Fruit fly (Drosophila melanogaster) whole organism, prepupa: ENCODE results near the gene CG18746.

ENCODE experiments used
- CG10669 ChIP-seq: fragments of 200-800 bp; sonication (Bioruptor generic); optimal IDR thresholded peaks from 3 replicates; lab custom pipeline; 2018; ENCODE audit warnings: missing biosample characterization, mild to moderate bottlenecking, missing genetic modification characterization, moderate library complexity
- CG15336 ChIP-seq: fragments of 200-800 bp; sonication (Bioruptor generic); IDR thresholded peaks from 2 replicates; pipeline ENCODE4 v1.3.6; 2022; ENCODE audit warnings: missing biosample characterization, missing genetic modification characterization
- CG1621 ChIP-seq: fragments of 200-800 bp; sonication (Bioruptor generic); optimal IDR thresholded peaks from 3 replicates; lab custom pipeline; 2018; ENCODE audit warnings: missing biosample characterization, mild to moderate bottlenecking, missing genetic modification characterization
- CG16779 ChIP-seq: fragments of 200-800 bp; sonication (Bioruptor generic); optimal IDR thresholded peaks from 3 replicates; lab custom pipeline; 2017; ENCODE audit warnings: missing biosample characterization, mild to moderate bottlenecking, missing genetic modification characterization
- CG3032 ChIP-seq: fragments of 200-800 bp; optimal IDR thresholded peaks from 2 replicates; lab custom pipeline; 2019; ENCODE audit warnings: missing biosample characterization, mild to moderate bottlenecking, missing genetic modification characterization, moderate library complexity
- CG31627 ChIP-seq: fragments of 200-800 bp; sonication (Bioruptor generic); optimal IDR thresholded peaks from 3 replicates; lab custom pipeline; 2016; ENCODE audit warnings: missing biosample characterization, missing genetic modification characterization
- CG32006 ChIP-seq: fragments of 200-800 bp; sonication (Bioruptor generic); optimal IDR thresholded peaks from 3 replicates; lab custom pipeline; 2017; ENCODE audit warnings: missing biosample characterization, mild to moderate bottlenecking, missing genetic modification characterization
- CG34406 ChIP-seq: fragments of 200-800 bp; sonication (Bioruptor generic); optimal IDR thresholded peaks from 3 replicates; lab custom pipeline; 2016; ENCODE audit warnings: missing biosample characterization, missing genetic modification characterization
- CG6163 ChIP-seq: fragments of 200-800 bp; sonication (Bioruptor generic); IDR thresholded peaks from 3 replicates; pipeline ENCODE4 v1.3.6; 2022; ENCODE audit warnings: missing biosample characterization, missing genetic modification characterization
- CG6808 ChIP-seq: fragments of 200-800 bp; sonication (Bioruptor generic); optimal IDR thresholded peaks from 3 replicates; lab custom pipeline; 2017; ENCODE audit warnings: missing biosample characterization, missing genetic modification characterization, mild to moderate bottlenecking, moderate library complexity, missing genetic modification reagents
- CG6854 ChIP-seq: fragments of 200-800 bp; sonication (Bioruptor generic); optimal IDR thresholded peaks from 2 replicates; lab custom pipeline; 2017; ENCODE audit warnings: missing biosample characterization, mild to moderate bottlenecking, missing genetic modification characterization
- CG7368 ChIP-seq: fragments of 200-800 bp; sonication (Bioruptor generic); optimal IDR thresholded peaks from 3 replicates; lab custom pipeline; 2016; ENCODE audit warnings: missing biosample characterization, missing genetic modification characterization
- CG8119 ChIP-seq: fragments of 200-800 bp; sonication (Bioruptor generic); IDR thresholded peaks from 3 replicates; pipeline ENCODE4 v1.3.6; 2022; ENCODE audit warnings: missing biosample characterization, missing genetic modification characterization
- CG8632 ChIP-seq: fragments of 200-800 bp; sonication (Bioruptor generic); optimal IDR thresholded peaks from 3 replicates; lab custom pipeline; 2016; ENCODE audit warnings: missing biosample characterization, missing genetic modification characterization
- Eip78C ChIP-seq: fragments of 200-800 bp; sonication (Bioruptor generic); peaks from one replicate; lab custom pipeline; 2016; ENCODE audit warnings: missing biosample characterization, missing genetic modification characterization
- Ets96B ChIP-seq: fragments of 200-800 bp; optimal IDR thresholded peaks from 2 replicates; lab custom pipeline; 2019; ENCODE audit warnings: missing biosample characterization, mild to moderate bottlenecking, missing genetic modification characterization, moderate library complexity
- Gug ChIP-seq: fragments of 200-800 bp; sonication (Bioruptor generic); IDR thresholded peaks from 2 replicates; pipeline ENCODE4 v1.3.6; 2022; ENCODE audit warnings: missing biosample characterization, missing genetic modification characterization
- Hr38 ChIP-seq: sonication (Bioruptor generic); optimal IDR thresholded peaks from 2 replicates; lab custom pipeline; 2016; ENCODE audit warnings: missing biosample characterization, missing genetic modification characterization
- Hr4 ChIP-seq: fragments of 200-800 bp; sonication (Bioruptor generic); optimal IDR thresholded peaks from 3 replicates; lab custom pipeline; 2016; ENCODE audit warnings: missing biosample characterization, missing genetic modification characterization
- Met ChIP-seq: fragments of 200-800 bp; sonication (Bioruptor generic); optimal IDR thresholded peaks from 3 replicates; lab custom pipeline; 2016; ENCODE audit warnings: missing biosample characterization, missing genetic modification characterization
- OdsH ChIP-seq: fragments of 200-800 bp; sonication (Bioruptor generic); optimal IDR thresholded peaks from 3 replicates; lab custom pipeline; 2016; ENCODE audit warnings: missing biosample characterization, missing genetic modification characterization
- Sox102F ChIP-seq: fragments of 200-800 bp; sonication (Bioruptor generic); optimal IDR thresholded peaks from 2 replicates; lab custom pipeline; 2016; ENCODE audit warnings: missing biosample characterization, mild to moderate bottlenecking, missing genetic modification characterization
- achi ChIP-seq: fragments of 200-800 bp; sonication (Bioruptor generic); optimal IDR thresholded peaks from 3 replicates; lab custom pipeline; 2016; ENCODE audit warnings: missing biosample characterization, missing genetic modification characterization
- cyc ChIP-seq: fragments of 200-800 bp; sonication (Bioruptor generic); optimal IDR thresholded peaks from 3 replicates; lab custom pipeline; 2016; ENCODE audit warnings: missing biosample characterization, missing genetic modification characterization
- dac ChIP-seq: fragments of 200-800 bp; sonication (Bioruptor generic); optimal IDR thresholded peaks from 2 replicates; lab custom pipeline; 2017; ENCODE audit warnings: missing biosample characterization, mild to moderate bottlenecking, missing genetic modification characterization
- dsx ChIP-seq: fragments of 200-800 bp; optimal IDR thresholded peaks from 3 replicates; lab custom pipeline; 2019; ENCODE audit warnings: missing biosample characterization, mild to moderate bottlenecking, missing genetic modification characterization, moderate library complexity; ENCODE audit not compliant: poor library complexity, severe bottlenecking
- eg ChIP-seq: fragments of 200-800 bp; sonication (Bioruptor generic); IDR thresholded peaks from 3 replicates; pipeline ENCODE4 v1.3.6; 2022; ENCODE audit warnings: missing biosample characterization, missing genetic modification characterization
- esn ChIP-seq: fragments of 200-800 bp; sonication (Bioruptor generic); optimal IDR thresholded peaks from 2 replicates; lab custom pipeline; 2016; ENCODE audit warnings: missing biosample characterization, mild to moderate bottlenecking, missing genetic modification characterization, moderate library complexity
- lz ChIP-seq: fragments of 200-800 bp; sonication (Bioruptor generic); optimal IDR thresholded peaks from 3 replicates; lab custom pipeline; 2016; ENCODE audit warnings: missing biosample characterization, missing genetic modification characterization
- ss ChIP-seq, 2 experiments: fragments of 200-800 bp; sonication (Bioruptor generic); optimal IDR thresholded peaks; 2 replicates in 1 of 2; 3 replicates in 1 of 2; lab custom pipeline; 2017 to 2018; ENCODE audit warnings: mild to moderate bottlenecking in 2 of 2, missing biosample characterization in 2 of 2, missing genetic modification characterization in 2 of 2, moderate library complexity in 1 of 2
- svp ChIP-seq: fragments of 200-800 bp; sonication (Bioruptor generic); peaks from one replicate; lab custom pipeline; 2016; ENCODE audit warnings: missing biosample characterization, missing genetic modification characterization
- topi ChIP-seq: fragments of 200-800 bp; sonication (Bioruptor generic); optimal IDR thresholded peaks from 3 replicates; lab custom pipeline; 2016; ENCODE audit warnings: missing biosample characterization, missing genetic modification characterization
- vri ChIP-seq: fragments of 200-800 bp; sonication (Bioruptor generic); optimal IDR thresholded peaks from 3 replicates; lab custom pipeline; 2016; ENCODE audit warnings: missing biosample characterization, mild to moderate bottlenecking, missing genetic modification characterization

CG18746 gene

DNA sequence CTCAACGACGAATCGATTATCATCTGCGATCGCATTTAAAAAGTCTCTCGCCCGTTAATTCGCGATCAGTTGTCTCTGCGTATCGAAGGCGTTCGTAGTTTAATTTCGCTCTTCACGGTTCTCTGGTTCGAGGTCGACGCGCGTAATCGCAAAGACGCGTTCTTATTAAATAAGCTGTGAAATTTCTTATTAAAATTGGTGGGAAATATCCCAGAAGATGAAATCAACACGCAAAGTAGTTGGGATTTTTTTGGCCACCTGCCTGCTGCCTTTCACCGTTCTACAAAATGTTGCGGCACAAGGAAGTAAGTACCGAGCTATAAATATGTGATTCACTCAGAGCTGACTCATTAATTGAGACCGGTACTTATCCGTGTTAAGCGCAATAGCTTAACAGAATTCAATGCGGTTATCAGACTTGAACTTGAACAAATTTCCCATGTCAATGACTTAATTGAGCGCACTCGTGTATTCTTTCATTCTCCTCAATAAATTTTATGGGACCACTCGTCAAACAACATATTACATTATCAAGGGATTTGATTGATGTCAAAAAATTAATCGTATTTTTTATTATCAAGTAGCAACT, 28.9 kb downstream of the CG18746 start:
- no peak for TF ChIP-seq CG8119 (GFP tag; lab: Robert Waterston, UW)
- no peak for TF ChIP-seq CG6854
- TF ChIP-seq Hr38 (GFP tag; lab: Kevin White, UChicago): no peak
- TF ChIP-seq CG8632 (GFP tag; lab: Kevin White, UChicago): no peak
- no peak for TF ChIP-seq CG3032
- no peak for TF ChIP-seq OdsH
- no peak for TF ChIP-seq CG7368 (GFP tag; lab: Kevin White, UChicago)
- TF ChIP-seq CG34406: no peak
- TF ChIP-seq svp (GFP tag; lab: Kevin White, UChicago): peak; percentile 95
- peak; percentile 45 for TF ChIP-seq Eip78C (GFP tag; lab: Kevin White, UChicago)
- peak; percentile 12 for TF ChIP-seq vri (GFP tag; lab: Kevin White, UChicago)
- TF ChIP-seq dsx (GFP tag; lab: Kevin White, UChicago): no peak
- TF ChIP-seq dac (GFP tag; lab: Kevin White, UChicago): no peak
- TF ChIP-seq, all 60 proteins: peak for 3

DNA sequence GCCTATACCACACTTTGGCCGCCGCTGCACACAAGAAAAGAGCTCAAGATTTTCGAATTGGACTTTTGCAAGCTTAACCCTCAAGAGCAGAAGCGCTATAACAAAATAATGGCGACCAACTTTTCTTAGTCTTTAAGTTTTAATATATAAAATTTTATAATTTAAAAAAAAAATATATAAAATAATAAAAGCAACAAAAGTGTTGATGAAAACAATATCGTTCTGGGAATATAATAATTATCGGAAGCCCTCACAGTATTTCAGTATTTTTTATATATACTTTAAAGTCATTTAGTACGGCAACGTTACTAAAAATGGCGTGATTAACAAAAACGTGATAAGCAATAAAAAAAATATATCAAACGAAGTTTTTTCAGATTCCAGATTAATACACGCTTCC, 30.5 kb downstream of the CG18746 start, which contains the start of gene Sp7:
TSS of gene Sp7 (plus strand) at position 301 of the 400 bp plus-strand sequence.
- no peak for TF ChIP-seq ss (GFP tag; optimal IDR thresholded peaks at IDR 0.05; lab: Kevin White, UChicago)
- TF ChIP-seq topi (GFP tag; lab: Kevin White, UChicago): no peak
- TF ChIP-seq CG7368 (GFP tag; lab: Kevin White, UChicago): no peak
- no peak for TF ChIP-seq Eip78C (GFP tag; lab: Kevin White, UChicago)

DNA sequence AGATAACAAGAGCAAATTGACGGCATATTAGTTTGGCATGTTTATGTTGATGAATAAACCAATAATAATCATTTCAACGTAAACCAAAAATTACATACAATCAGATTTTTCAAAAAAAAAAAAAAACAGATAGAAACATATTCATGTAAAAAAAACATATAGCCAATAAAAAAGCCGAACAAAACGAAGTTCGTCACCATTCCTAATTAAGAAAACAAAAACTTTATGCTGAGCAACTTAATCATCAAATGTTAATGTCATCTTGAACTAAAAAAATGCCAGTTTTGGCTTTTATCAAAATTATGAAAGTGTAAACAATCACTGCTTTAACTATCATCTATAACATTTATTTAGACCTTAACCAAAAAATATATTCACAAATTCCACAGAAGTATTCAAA, 32.2 kb downstream of the CG18746 start, which contains the start of gene CG10919:
TSS of gene CG10919 (plus strand) at position 301 of the 400 bp plus-strand sequence.
- no peak for TF ChIP-seq Gug (GFP tag; lab: Robert Waterston, UW)
- no peak for TF ChIP-seq Met (GFP tag; lab: Kevin White, UChicago)
- no peak for TF ChIP-seq CG16779 (tag; lab: Kevin White, UChicago)
- no peak for TF ChIP-seq vri (GFP tag; lab: Kevin White, UChicago)
- TF ChIP-seq Sox102F (GFP tag; lab: Kevin White, UChicago): no peak
- no peak for TF ChIP-seq CG15336 (GFP tag; lab: Robert Waterston, UW)
- TF ChIP-seq cyc (GFP tag; lab: Kevin White, UChicago): no peak
- no peak for TF ChIP-seq dac (GFP tag; lab: Kevin White, UChicago)
- TF ChIP-seq dsx (GFP tag; lab: Kevin White, UChicago): no peak
- no peak for TF ChIP-seq CG3032
- TF ChIP-seq CG7368 (GFP tag; lab: Kevin White, UChicago): no peak
- no peak for TF ChIP-seq topi (GFP tag; lab: Kevin White, UChicago)

DNA sequence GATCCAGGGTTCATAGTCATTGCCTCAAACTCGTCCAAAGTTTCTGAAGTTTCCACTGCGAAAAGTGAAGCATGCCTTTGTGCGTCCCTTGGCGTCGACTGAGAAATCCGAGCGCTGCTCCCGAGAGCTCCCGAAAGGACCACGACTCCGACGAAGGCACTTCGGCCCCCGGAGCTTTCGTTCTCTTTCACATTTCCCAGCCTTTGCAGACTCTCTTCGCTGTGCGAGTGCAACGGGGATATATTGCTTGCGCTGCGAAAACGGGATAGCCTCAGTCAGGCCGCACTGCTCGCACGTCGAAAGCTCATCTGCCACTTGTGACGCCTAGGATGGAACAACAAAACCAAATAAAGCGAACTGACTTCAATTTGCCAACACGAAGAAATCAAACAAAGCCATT, 36.5 kb downstream of the CG18746 start:
- TF ChIP-seq CG31627 (GFP tag; lab: Kevin White, UChicago) (no peak), Gug (GFP tag; lab: Robert Waterston, UW) (no peak), Eip78C (GFP tag; lab: Kevin White, UChicago) (no peak), CG32006 (GFP tag; lab: Kevin White, UChicago) (peak; percentile 36), CG8119 (GFP tag; lab: Robert Waterston, UW) (0 out of 3 replicates have a peak, but pooled peaks have one; percentile 17), Sox102F (GFP tag; lab: Kevin White, UChicago) (no peak), CG10669 (peak; percentile 13), CG3032 (peak; percentile 37), CG15336 (GFP tag; lab: Robert Waterston, UW) (0 out of 2 replicates have a peak, but pooled peaks have one; percentile 8), CG1621 (tag; lab: Kevin White, UChicago) (peak; percentile 16), eg (GFP tag; lab: Robert Waterston, UW) (peak; percentile 48; the same call in 1 of the 3 replicates), svp (GFP tag; lab: Kevin White, UChicago) (peak; percentile 57), CG6163 (GFP tag; lab: Robert Waterston, UW) (peak; percentile 66)
- TF ChIP-seq, all 60 proteins: peak for 9

DNA sequence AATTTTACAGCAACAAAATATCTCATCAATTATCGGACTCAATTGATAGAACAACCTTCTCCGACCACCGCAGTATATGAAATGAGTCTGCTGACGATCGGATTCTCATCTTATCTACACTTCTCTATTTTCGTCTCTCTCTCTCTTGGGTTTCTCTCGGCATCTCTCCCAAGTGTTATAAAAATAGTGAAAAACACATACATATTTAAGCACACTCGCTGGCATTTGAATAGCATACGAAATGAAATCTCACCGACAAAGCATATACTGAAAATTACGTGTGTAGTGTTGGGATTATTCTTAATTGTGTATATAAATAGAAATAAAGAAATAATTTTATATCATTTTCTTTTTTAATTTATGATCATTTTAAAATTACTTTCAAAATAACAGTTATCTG, 40.0 kb downstream of the CG18746 start, which contains the start of gene pyd3:
TSS of gene pyd3 (minus strand) at position 87 of the 400 bp plus-strand sequence.
- TF ChIP-seq dac (GFP tag; lab: Kevin White, UChicago): no peak
- no peak for TF ChIP-seq OdsH
- peak; percentile 16 for TF ChIP-seq Hr4 (GFP tag; lab: Kevin White, UChicago)
- no peak for TF ChIP-seq lz
- peak; percentile 59 for TF ChIP-seq svp (GFP tag; lab: Kevin White, UChicago)
- peak; percentile 39 for TF ChIP-seq CG10669
- peak; percentile 51 for TF ChIP-seq Ets96B
- TF ChIP-seq CG32006 (GFP tag; lab: Kevin White, UChicago): peak; percentile 45
- 0 out of 2 replicates have a peak, but pooled peaks have one; percentile 37 for TF ChIP-seq CG15336 (GFP tag; lab: Robert Waterston, UW)
- TF ChIP-seq CG3032: no peak
- peak; percentile 6 for TF ChIP-seq CG6808
- peak; percentile 34 for TF ChIP-seq Eip78C (GFP tag; lab: Kevin White, UChicago)
- peak; percentile 5 for TF ChIP-seq achi (GFP tag; lab: Kevin White, UChicago)
- TF ChIP-seq esn (GFP tag; lab: Kevin White, UChicago): no peak
- 0 out of 3 replicates have a peak, but pooled peaks have one; percentile 15 for TF ChIP-seq CG6163 (GFP tag; lab: Robert Waterston, UW)
- no peak for TF ChIP-seq Hr38 (GFP tag; lab: Kevin White, UChicago)
- TF ChIP-seq Gug (GFP tag; lab: Robert Waterston, UW): no peak
